Worm (Caenorhabditis elegans) whole organism, young adult: Measurements from ENCODE around the gene lir-2.
A peak's percentile ranks its signal among the peaks of the same experiment; 100 is the strongest.

ENCODE experiments used
- B0336.3 ChIP-seq: fragments of 200-800 bp; sonication (Bioruptor generic); IDR thresholded peaks from 2 replicates; pipeline ENCODE4 v1.3.6; 2022; ENCODE audit warnings: missing genetic modification characterization, missing compliant biosample characterization
- D2030.7 ChIP-seq: fragments of 200-800 bp; sonication (Bioruptor generic); IDR thresholded peaks from 2 replicates; pipeline ENCODE4 v1.3.6; 2022; ENCODE audit warnings: missing genetic modification reagents, missing genetic modification characterization, missing compliant biosample characterization
- F33H1.4 ChIP-seq: fragments of 200-800 bp; sonication (Bioruptor generic); IDR thresholded peaks from 2 replicates; pipeline ENCODE4 v1.3.6; 2022; ENCODE audit warnings: missing genetic modification reagents, missing genetic modification characterization, missing compliant biosample characterization
- F37B4.10 ChIP-seq: fragments of 200-800 bp; sonication (Bioruptor generic); IDR thresholded peaks from 2 replicates; pipeline ENCODE4 v1.3.6; 2022; ENCODE audit warnings: missing genetic modification characterization, missing compliant biosample characterization
- T26A5.8 ChIP-seq: sonication (generic microtip); optimal IDR thresholded peaks from 2 replicates; lab custom pipeline; 2016; ENCODE audit warnings: missing genetic modification characterization, missing compliant biosample characterization
- Y53F4B.3 ChIP-seq: fragments of 200-800 bp; sonication (Bioruptor generic); IDR thresholded peaks from 2 replicates; pipeline ENCODE4 v1.3.6; 2022; ENCODE audit warnings: missing genetic modification reagents, missing genetic modification characterization, missing compliant biosample characterization
- Y53G8AR.9 ChIP-seq: fragments of 200-800 bp; sonication (Bioruptor generic); conservative IDR thresholded peaks from 2 replicates; pipeline ENCODE4 v1.3.6; 2022; ENCODE audit warnings: missing genetic modification reagents, missing genetic modification characterization, missing compliant biosample characterization
- Y79H2A.3 ChIP-seq: fragments of 200-800 bp; sonication (Bioruptor generic); conservative IDR thresholded peaks from 2 replicates; pipeline ENCODE4 v1.3.6; 2022; ENCODE audit warnings: missing genetic modification reagents, missing genetic modification characterization, missing compliant biosample characterization
- Y95B8A.8 ChIP-seq: fragments of 200-800 bp; sonication (Bioruptor generic); IDR thresholded peaks from 2 replicates; pipeline ENCODE4 v1.3.6; 2022; ENCODE audit warnings: missing genetic modification reagents, missing genetic modification characterization, missing compliant biosample characterization
- aptf-3 ChIP-seq: fragments of 200-800 bp; sonication (Bioruptor generic); IDR thresholded peaks from 2 replicates; pipeline ENCODE4 v1.3.6; 2022; ENCODE audit warnings: missing genetic modification characterization, missing compliant biosample characterization
- attf-3 ChIP-seq: fragments of 200-800 bp; sonication (Bioruptor generic); conservative IDR thresholded peaks from 2 replicates; pipeline ENCODE4 v1.3.6; 2022; ENCODE audit warnings: missing genetic modification reagents, missing genetic modification characterization, missing compliant biosample characterization
- attf-5 ChIP-seq: fragments of 200-800 bp; sonication (Bioruptor generic); optimal IDR thresholded peaks from 2 replicates; lab custom pipeline; 2018; ENCODE audit warnings: mild to moderate bottlenecking, missing genetic modification characterization, missing compliant biosample characterization
- attf-6 ChIP-seq: fragments of 200-800 bp; sonication (Bioruptor generic); IDR thresholded peaks from 2 replicates; pipeline ENCODE4 v1.3.6; 2022; ENCODE audit warnings: missing genetic modification reagents, missing genetic modification characterization, missing compliant biosample characterization
- ceh-100 ChIP-seq: fragments of 200-800 bp; sonication (Bioruptor generic); IDR thresholded peaks from 2 replicates; pipeline ENCODE4 v1.3.6; 2022; ENCODE audit warnings: missing genetic modification reagents, missing genetic modification characterization, missing compliant biosample characterization
- ceh-58 ChIP-seq: fragments of 200-800 bp; sonication (Bioruptor generic); IDR thresholded peaks from 2 replicates; pipeline ENCODE4 v1.3.6; 2022; ENCODE audit warnings: missing genetic modification characterization, missing compliant biosample characterization
- dpl-1 ChIP-seq: fragments of 150-350 bp; optimal IDR thresholded peaks from 2 replicates; lab custom pipeline; 2014; ENCODE audit warnings: missing biosample characterization, missing genetic modification reagents, missing genetic modification characterization
- efl-1 ChIP-seq: fragments of 150-350 bp; optimal IDR thresholded peaks from 2 replicates; lab custom pipeline; 2014; ENCODE audit warnings: missing biosample characterization, missing genetic modification reagents, missing genetic modification characterization
- egl-44 ChIP-seq: fragments of 200-800 bp; sonication (Bioruptor generic); IDR thresholded peaks from 2 replicates; pipeline ENCODE4 v1.3.6; 2022; ENCODE audit warnings: missing genetic modification reagents, missing genetic modification characterization, missing compliant biosample characterization
- egrh-3 ChIP-seq: fragments of 200-800 bp; sonication (Bioruptor generic); IDR thresholded peaks from 2 replicates; pipeline ENCODE4 v1.3.6; 2022; ENCODE audit warnings: missing genetic modification reagents, missing genetic modification characterization, missing compliant biosample characterization
- ekl-4 ChIP-seq: fragments of 200-800 bp; sonication (Bioruptor generic); IDR thresholded peaks from 2 replicates; pipeline ENCODE4 v1.3.6; 2022; ENCODE audit warnings: missing genetic modification reagents, missing genetic modification characterization, missing compliant biosample characterization
- him-1 ChIP-seq: sonication (generic microtip); optimal IDR thresholded peaks from 2 replicates; lab custom pipeline; 2016; ENCODE audit warnings: missing genotype, missing genetic modification reagents, missing genetic modification characterization, missing compliant biosample characterization
- hmg-1.2 ChIP-seq: fragments of 200-800 bp; sonication (Bioruptor generic); IDR thresholded peaks from 2 replicates; pipeline ENCODE4 v1.3.6; 2022; ENCODE audit warnings: missing genetic modification reagents, missing genetic modification characterization, missing compliant biosample characterization
- hrde-1 ChIP-seq: sonication (generic microtip); optimal IDR thresholded peaks from 2 replicates; lab custom pipeline; 2016; ENCODE audit warnings: missing genetic modification characterization, mild to moderate bottlenecking, missing compliant biosample characterization, moderate library complexity, missing genotype, missing genetic modification reagents, borderline replicate concordance
- lin-26 ChIP-seq: fragments of 200-800 bp; sonication (Bioruptor generic); IDR thresholded peaks from 2 replicates; pipeline ENCODE4 v1.3.6; 2022; ENCODE audit warnings: missing genetic modification reagents, missing genetic modification characterization, missing compliant biosample characterization
- lin-35 ChIP-seq, 3 experiments: fragments of 150-350 bp in 2 of 3; sonication (generic microtip) in 1 of 3; optimal IDR thresholded peaks; 2 replicates each; lab custom pipeline; 2014 to 2018; ENCODE audit warnings: missing biosample characterization in 3 of 3, missing genetic modification characterization in 3 of 3, missing genetic modification reagents in 3 of 3
- lin-54 ChIP-seq: fragments of 200-800 bp; sonication (Bioruptor generic); optimal IDR thresholded peaks from 2 replicates; lab custom pipeline; 2018; ENCODE audit warnings: mild to moderate bottlenecking, missing genetic modification characterization, missing compliant biosample characterization
- lir-1 ChIP-seq: fragments of 200-800 bp; sonication (Bioruptor generic); conservative IDR thresholded peaks from 2 replicates; pipeline ENCODE4 v1.3.6; 2022; ENCODE audit warnings: missing genetic modification reagents, missing genetic modification characterization, missing compliant biosample characterization
- lsy-27 ChIP-seq: sonication (generic microtip); optimal IDR thresholded peaks from 2 replicates; lab custom pipeline; 2017; ENCODE audit warnings: missing genetic modification characterization, mild to moderate bottlenecking, missing compliant biosample characterization, antibody characterized with exemption, missing genotype, borderline replicate concordance; ENCODE audit not compliant: insufficient read depth
- madf-3 ChIP-seq: fragments of 200-800 bp; sonication (Bioruptor generic); IDR thresholded peaks from 2 replicates; pipeline ENCODE4 v1.3.6; 2022; ENCODE audit warnings: missing genetic modification reagents, missing genetic modification characterization, missing compliant biosample characterization
- madf-6 ChIP-seq: fragments of 200-800 bp; sonication (Bioruptor generic); IDR thresholded peaks from 2 replicates; pipeline ENCODE4 v1.3.6; 2022; ENCODE audit warnings: missing genetic modification reagents, missing genetic modification characterization, missing compliant biosample characterization
- nfyb-1 ChIP-seq: fragments of 200-800 bp; sonication (Bioruptor generic); IDR thresholded peaks from 2 replicates; pipeline ENCODE4 v1.3.6; 2022; ENCODE audit warnings: missing genetic modification reagents, missing genetic modification characterization, missing compliant biosample characterization
- nhr-120 ChIP-seq: fragments of 200-800 bp; sonication (Bioruptor generic); IDR thresholded peaks from 2 replicates; pipeline ENCODE4 v1.3.6; 2022; ENCODE audit warnings: missing genetic modification characterization, missing compliant biosample characterization
- nhr-80 ChIP-seq: sonication (generic microtip); optimal IDR thresholded peaks from 2 replicates; lab custom pipeline; 2016; ENCODE audit warnings: missing genetic modification characterization, missing compliant biosample characterization
- rcor-1 ChIP-seq: fragments of 200-800 bp; sonication (Bioruptor generic); IDR thresholded peaks from 2 replicates; pipeline ENCODE4 v1.3.6; 2022; ENCODE audit warnings: missing genetic modification reagents, missing genetic modification characterization, missing compliant biosample characterization
- sea-2 ChIP-seq: fragments of 200-800 bp; sonication (Bioruptor generic); IDR thresholded peaks from 2 replicates; pipeline ENCODE4 v1.3.6; 2022; ENCODE audit warnings: missing genetic modification characterization, missing compliant biosample characterization
- snpc-3.4 ChIP-seq: sonication (generic microtip); optimal IDR thresholded peaks from 2 replicates; lab custom pipeline; 2017; ENCODE audit warnings: missing genetic modification characterization, mild to moderate bottlenecking, missing compliant biosample characterization, antibody characterized with exemption, moderate library complexity, missing genotype, missing genetic modification reagents
- tlf-1 ChIP-seq: fragments of 200-800 bp; sonication (Bioruptor generic); optimal IDR thresholded peaks from 2 replicates; lab custom pipeline; 2018; ENCODE audit warnings: mild to moderate bottlenecking, missing genetic modification characterization, missing compliant biosample characterization
- unc-130 ChIP-seq: sonication (generic microtip); optimal IDR thresholded peaks from 2 replicates; lab custom pipeline; 2016; ENCODE audit warnings: missing genetic modification reagents, missing genetic modification characterization, missing compliant biosample characterization
- unc-62 ChIP-seq: fragments of 150-350 bp; optimal IDR thresholded peaks from 2 replicates; lab custom pipeline; 2014; ENCODE audit warnings: missing biosample characterization, missing genetic modification reagents, missing genetic modification characterization

lir-2 gene

ce11 chrII:7651171-7651570, 15.9 kb upstream of the lir-2 start, which contains the start of gene pde-4:
Gene pde-4, minus strand, starts transcription at chrII:7651246.
- TF ChIP-seq lin-35 (GFP tag; optimal IDR thresholded peaks at IDR 0.05; lab: Kevin White, UChicago) = no peak
- no peak for TF ChIP-seq T26A5.8 (tag; lab: Kevin White, UChicago)
- no peak for TF ChIP-seq ekl-4 (GFP tag; lab: Robert Waterston, UW)
- TF ChIP-seq lin-26 (GFP tag; lab: Robert Waterston, UW) = no peak
- TF ChIP-seq ceh-58 = no peak
- no peak for TF ChIP-seq madf-3 (GFP tag; lab: Robert Waterston, UW)

DNA sequence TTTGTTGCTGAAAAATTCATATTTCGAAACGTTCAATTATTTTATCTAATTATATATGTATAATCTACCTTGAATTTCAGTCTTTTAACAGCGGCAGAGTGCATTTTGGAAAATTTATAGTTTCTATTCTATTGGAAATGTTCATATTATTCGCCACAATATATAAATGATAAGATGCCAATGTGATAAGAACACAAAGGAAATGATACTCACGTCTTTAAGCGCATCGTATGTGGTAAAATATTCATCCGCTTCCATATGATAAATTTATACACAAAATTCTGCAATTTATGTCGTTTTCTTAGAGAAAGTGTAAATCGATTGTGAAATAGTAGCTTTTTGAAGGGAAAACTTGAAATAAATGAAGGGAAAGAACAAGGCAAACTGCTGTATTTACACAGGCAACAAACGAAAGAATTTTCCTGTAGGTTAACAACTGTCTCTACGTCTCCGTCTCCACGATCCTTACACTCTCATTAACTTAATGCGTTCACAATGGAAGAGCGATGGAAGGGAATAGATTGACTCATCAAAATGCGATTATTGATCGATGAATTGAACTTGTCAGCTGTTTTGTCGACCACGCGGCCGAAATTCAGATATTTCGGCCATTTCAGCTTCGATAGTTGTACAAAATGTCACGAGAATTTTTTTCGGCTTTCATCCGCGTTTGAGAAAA, 4.9 kb upstream of the lir-2 start, which contains the start of gene alfa-1:
Gene alfa-1 (minus strand): TSS at position 515 of the 679 bp plus-strand sequence.
- TF ChIP-seq attf-5 = peak; percentile 61
- peak; percentile 64 for TF ChIP-seq nhr-80
- TF ChIP-seq lin-54 (GFP tag; lab: Kevin White, UChicago) = peak; percentile 18
- 0 out of 2 replicates have a peak, but pooled peaks have one; percentile 16 for TF ChIP-seq madf-6 (GFP tag; lab: Robert Waterston, UW)
- TF ChIP-seq egl-44 (GFP tag; lab: Robert Waterston, UW) = no peak
- TF ChIP-seq nhr-120 (GFP tag; lab: Robert Waterston, UW) = no peak
- TF ChIP-seq F37B4.10 (GFP tag; lab: Robert Waterston, UW) = no peak
- peak; percentile 27; the same call in 1 of the 2 replicates for TF ChIP-seq hmg-1.2 (GFP tag; lab: Robert Waterston, UW)

ce11 chrII:7663028-7663427, 4.0 kb upstream of the lir-2 start:
- TF ChIP-seq hrde-1 (tag; lab: Kevin White, UChicago) = no peak
- TF ChIP-seq sea-2 (GFP tag; lab: Robert Waterston, UW) = no peak
- TF ChIP-seq hmg-1.2 (GFP tag; lab: Robert Waterston, UW) = no peak
- TF ChIP-seq lir-1 (GFP tag; lab: Robert Waterston, UW) = no peak
- no peak for TF ChIP-seq unc-62 (GFP tag; lab: Kevin White, UChicago)
- TF ChIP-seq rcor-1 (GFP tag; lab: Robert Waterston, UW) = no peak

ce11 chrII:7663704-7664660, 3.1 kb upstream of the lir-2 start, which contains the start of the genes F18A1.7 and rpa-1:
Gene F18A1.7, minus strand, starts transcription at chrII:7663754.
Gene rpa-1, plus strand, starts transcription at chrII:7664582.
- TF ChIP-seq dpl-1 (GFP tag; lab: Kevin White, UChicago) (peak; percentile 91), lsy-27 (no peak), unc-130 (peak; percentile 87), tlf-1 (GFP tag; lab: Kevin White, UChicago) (peak; percentile 79), hmg-1.2 (GFP tag; lab: Robert Waterston, UW) (peak; percentile 57; the same call in 1 of the 2 replicates), nfyb-1 (no peak), D2030.7 (GFP tag; lab: Robert Waterston, UW) (peak; percentile 94), B0336.3 (peak; percentile 71), Y53G8AR.9 (GFP tag; lab: Robert Waterston, UW) (peak; percentile 67), egrh-3 (GFP tag; lab: Robert Waterston, UW) (no peak), efl-1 (GFP tag; lab: Kevin White, UChicago) (peak; percentile 97), madf-6 (GFP tag; lab: Robert Waterston, UW) (peak; percentile 98), him-1 (tag; lab: Kevin White, UChicago) (no peak), Y95B8A.8 (GFP tag; lab: Robert Waterston, UW) (0 out of 2 replicates have a peak, but pooled peaks have one; percentile 66), lir-1 (GFP tag; lab: Robert Waterston, UW) (no peak), ceh-100 (0 out of 2 replicates have a peak, but pooled peaks have one; percentile 11), Y53F4B.3 (GFP tag; lab: Robert Waterston, UW) (no peak), aptf-3 (GFP tag; lab: Robert Waterston, UW) (no peak), attf-6 (GFP tag; lab: Robert Waterston, UW) (peak; percentile 60; the same call in 1 of the 2 replicates), attf-3 (GFP tag; lab: Robert Waterston, UW) (no peak), F33H1.4 (GFP tag; lab: Robert Waterston, UW) (peak; percentile 97), snpc-3.4 (peak; percentile 79), Y79H2A.3 (GFP tag; lab: Robert Waterston, UW) (no peak), lin-35 (GFP tag; optimal IDR thresholded peaks at IDR 0.05; lab: Kevin White, UChicago) (peak in 1 of 3 experiments; percentile 81), hrde-1 (tag; lab: Kevin White, UChicago) (no peak), madf-3 (GFP tag; lab: Robert Waterston, UW) (peak; percentile 80)
